Worm (Caenorhabditis elegans): ENCODE results near the gene C11D2.4.

DNA sequence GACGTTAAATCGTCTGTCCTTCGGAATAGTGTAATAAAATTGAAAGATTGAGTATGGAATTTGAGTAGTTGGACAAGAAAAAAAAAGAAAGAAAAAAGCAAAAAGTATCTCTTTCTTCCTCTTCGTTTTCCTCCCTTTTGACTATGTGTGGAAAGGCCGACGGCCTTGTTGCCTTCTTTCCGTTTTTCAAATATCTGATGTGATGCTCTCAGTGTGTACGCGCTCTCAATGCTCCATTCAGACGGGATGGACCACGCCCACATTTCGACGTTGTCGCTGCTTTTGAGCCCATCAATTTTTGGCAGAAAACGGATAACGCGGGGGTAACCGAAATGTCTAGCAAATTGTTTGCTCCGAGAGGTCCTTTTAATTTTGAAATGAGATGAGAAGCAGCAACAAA lies 16.2 kb upstream of the C11D2.4 start:
- TF ChIP-seq fkh-10 (GFP tag; optimal IDR thresholded peaks at IDR 0.05) (peak; percentile 9), ceh-9 (tag; optimal IDR thresholded peaks at IDR 0.05) (no peak), nhr-12 (tag; optimal IDR thresholded peaks at IDR 0.05) (no peak), elt-2 (tag; optimal IDR thresholded peaks at IDR 0.05) (no peak), nhr-76 (tag; optimal IDR thresholded peaks at IDR 0.05) (no peak), pha-4 (tag; optimal IDR thresholded peaks at IDR 0.05) (no peak), nhr-237 (tag; optimal IDR thresholded peaks at IDR 0.05) (no peak), ceh-28 (tag; optimal IDR thresholded peaks at IDR 0.05) (no peak), fos-1 (tag; optimal IDR thresholded peaks at IDR 0.05) (no peak), nhr-25 (tag; optimal IDR thresholded peaks at IDR 0.05) (no peak)

Data from whole organism, L3 larva.